Fruit fly (Drosophila melanogaster) whole organism, wandering third instar larva: ENCODE results near the gene mex1.

Experiments used
- Abd-B ChIP-seq: fragments of >200 bp; optimal IDR thresholded peaks from 2 replicates; lab custom pipeline; 2017; ENCODE audit warnings: missing biosample characterization, missing genetic modification characterization
- CG32264 ChIP-seq: fragments of 200-800 bp; sonication (Bioruptor generic); optimal IDR thresholded peaks from 2 replicates; lab custom pipeline; 2016; ENCODE audit warnings: missing biosample characterization, missing genetic modification characterization
- CG9705 ChIP-seq: fragments of 200-800 bp; sonication (Bioruptor generic); optimal IDR thresholded peaks from 2 replicates; lab custom pipeline; 2018; ENCODE audit warnings: missing biosample characterization, mild to moderate bottlenecking, missing genetic modification characterization
- CrebA ChIP-seq: fragments of 200-800 bp; sonication (Bioruptor generic); optimal IDR thresholded peaks from 2 replicates; lab custom pipeline; 2016; ENCODE audit warnings: missing biosample characterization, mild to moderate bottlenecking, missing genetic modification characterization, borderline replicate concordance
- Dfd ChIP-seq: fragments of >200 bp; optimal IDR thresholded peaks from 2 replicates; lab custom pipeline; 2017; ENCODE audit warnings: missing biosample characterization, missing genetic modification characterization
- Dif ChIP-seq: fragments of 200-275, 200-300 bp; sonication (Bioruptor generic); optimal IDR thresholded peaks from 2 replicates; lab custom pipeline; 2018; ENCODE audit warnings: missing biosample characterization, missing genetic modification characterization; ENCODE audit not compliant: partially characterized antibody
- GATAd ChIP-seq: sonication (Bioruptor generic); optimal IDR thresholded peaks from 2 replicates; lab custom pipeline; 2016; ENCODE audit warnings: missing biosample characterization, missing genetic modification characterization
- HLH106 ChIP-seq: fragments of 200-800 bp; optimal IDR thresholded peaks from 3 replicates; lab custom pipeline; 2019; ENCODE audit warnings: missing biosample characterization, mild to moderate bottlenecking, missing genetic modification characterization, moderate library complexity
- Hnf4 ChIP-seq: fragments of 200-800 bp; sonication (Bioruptor generic); optimal IDR thresholded peaks from 2 replicates; lab custom pipeline; 2016; ENCODE audit warnings: missing biosample characterization, mild to moderate bottlenecking, missing genetic modification characterization
- Hr78 ChIP-seq: fragments of >200 bp; optimal IDR thresholded peaks from 2 replicates; lab custom pipeline; 2017; ENCODE audit warnings: missing biosample characterization, missing genetic modification characterization
- Hr83 ChIP-seq: fragments of 200-300 bp; sonication (Bioruptor generic); optimal IDR thresholded peaks from 2 replicates; lab custom pipeline; 2016; ENCODE audit warnings: missing biosample characterization, mild to moderate bottlenecking, missing genetic modification characterization, moderate library complexity; ENCODE audit not compliant: poor library complexity, severe bottlenecking
- Jra ChIP-seq: sonication (Bioruptor generic); optimal IDR thresholded peaks from 2 replicates; lab custom pipeline; 2016; ENCODE audit warnings: missing biosample characterization, missing genetic modification characterization
- Mio ChIP-seq: sonication (Bioruptor generic); optimal IDR thresholded peaks from 2 replicates; lab custom pipeline; 2016; ENCODE audit warnings: missing biosample characterization, missing genetic modification characterization
- Myc ChIP-seq: fragments of >200 bp; optimal IDR thresholded peaks from 2 replicates; lab custom pipeline; 2017
- N ChIP-seq: fragments of >200 bp; optimal IDR thresholded peaks from 2 replicates; lab custom pipeline; 2018; ENCODE audit warnings: missing biosample characterization, missing external identifiers, missing genetic modification characterization
- OdsH ChIP-seq: fragments of 200-800 bp; sonication (Bioruptor generic); optimal IDR thresholded peaks from 2 replicates; lab custom pipeline; 2016; ENCODE audit warnings: missing biosample characterization, mild to moderate bottlenecking, missing genetic modification characterization
- Rel ChIP-seq, 2 experiments: fragments of 200-800 bp; sonication (Bioruptor generic) in 1 of 2; optimal IDR thresholded peaks; 2 replicates in 1 of 2; 3 replicates in 1 of 2; lab custom pipeline; 2016 to 2019; ENCODE audit warnings: mild to moderate bottlenecking in 2 of 2, missing biosample characterization in 2 of 2, missing genetic modification characterization in 2 of 2, moderate library complexity in 1 of 2
- Sp1 ChIP-seq: fragments of 200-800 bp; sonication (Bioruptor generic); optimal IDR thresholded peaks from 3 replicates; lab custom pipeline; 2019; ENCODE audit warnings: missing biosample characterization, mild to moderate bottlenecking, missing genetic modification characterization, moderate library complexity
- Vsx2 ChIP-seq: fragments of 200-300, 225-300 bp; sonication (Bioruptor generic); optimal IDR thresholded peaks from 2 replicates; lab custom pipeline; 2018; ENCODE audit warnings: missing biosample characterization, missing genetic modification characterization; ENCODE audit not compliant: partially characterized antibody
- br ChIP-seq: fragments of 200-800 bp; sonication (Bioruptor generic); optimal IDR thresholded peaks from 2 replicates; lab custom pipeline; 2016; ENCODE audit warnings: missing biosample characterization, missing genetic modification characterization
- brk ChIP-seq: fragments of 200-800 bp; sonication (Bioruptor generic); optimal IDR thresholded peaks from 2 replicates; lab custom pipeline; 2016; ENCODE audit warnings: missing biosample characterization, mild to moderate bottlenecking, missing genetic modification characterization
- dl ChIP-seq, 2 experiments: fragments of 175-275, 200-275 bp in 1 of 2; fragments of 200-275 bp in 1 of 2; sonication (Bioruptor generic); optimal IDR thresholded peaks; lab custom pipeline; 2018; ENCODE audit warnings: mild to moderate bottlenecking in 2 of 2, missing biosample characterization in 2 of 2, missing genetic modification characterization in 2 of 2, moderate library complexity in 2 of 2; ENCODE audit not compliant: partially characterized antibody in 2 of 2, insufficient read depth in 1 of 2
- dmrt93B ChIP-seq: fragments of 200-800 bp; sonication (Bioruptor generic); optimal IDR thresholded peaks from 2 replicates; lab custom pipeline; 2018; ENCODE audit warnings: missing biosample characterization, mild to moderate bottlenecking, missing genetic modification characterization
- dsf ChIP-seq: sonication (Bioruptor generic); optimal IDR thresholded peaks from 2 replicates; lab custom pipeline; 2016; ENCODE audit warnings: missing biosample characterization, missing genetic modification characterization, borderline replicate concordance
- ey ChIP-seq: fragments of 200-800 bp; sonication (Bioruptor generic); optimal IDR thresholded peaks from 2 replicates; lab custom pipeline; 2016; ENCODE audit warnings: missing biosample characterization, missing genetic modification characterization
- foxo ChIP-seq, 2 experiments: fragments of 200-800 bp; sonication (Bioruptor generic); optimal IDR thresholded peaks; 2 replicates in 1 of 2; 3 replicates in 1 of 2; lab custom pipeline; 2016 to 2017; ENCODE audit warnings: missing biosample characterization in 2 of 2, missing genetic modification characterization in 2 of 2
- fru ChIP-seq: fragments of 200-800 bp; sonication (Bioruptor generic); optimal IDR thresholded peaks from 3 replicates; lab custom pipeline; 2016; ENCODE audit warnings: missing biosample characterization, mild to moderate bottlenecking, missing genetic modification characterization
- h ChIP-seq: fragments of 200-800 bp; sonication (Bioruptor generic); optimal IDR thresholded peaks from 3 replicates; lab custom pipeline; 2016; ENCODE audit warnings: missing biosample characterization, mild to moderate bottlenecking, missing genetic modification characterization
- jim ChIP-seq: fragments of 175-275, 200-325 bp; sonication (Bioruptor generic); optimal IDR thresholded peaks from 2 replicates; lab custom pipeline; 2016; ENCODE audit warnings: missing biosample characterization, mild to moderate bottlenecking, missing genetic modification characterization
- lola ChIP-seq: fragments of >200 bp; optimal IDR thresholded peaks from 2 replicates; lab custom pipeline; 2017; ENCODE audit warnings: missing biosample characterization, missing genetic modification characterization
- pan ChIP-seq: fragments of >200 bp; optimal IDR thresholded peaks from 2 replicates; lab custom pipeline; 2017
- psq ChIP-seq: fragments of 200-800 bp; sonication (Bioruptor generic); optimal IDR thresholded peaks from 3 replicates; lab custom pipeline; 2017; ENCODE audit warnings: missing biosample characterization, mild to moderate bottlenecking, missing genetic modification characterization, moderate library complexity
- rgr ChIP-seq: fragments of 200-800 bp; sonication (Bioruptor generic); optimal IDR thresholded peaks from 3 replicates; lab custom pipeline; 2016; ENCODE audit warnings: missing biosample characterization, mild to moderate bottlenecking, missing genetic modification characterization
- sage ChIP-seq: fragments of 200-800 bp; sonication (Bioruptor generic); optimal IDR thresholded peaks from 2 replicates; lab custom pipeline; 2016; ENCODE audit warnings: missing biosample characterization, mild to moderate bottlenecking, missing genetic modification characterization
- sv ChIP-seq: fragments of 200-800 bp; sonication (Bioruptor generic); optimal IDR thresholded peaks from 3 replicates; lab custom pipeline; 2016; ENCODE audit warnings: missing biosample characterization, missing genetic modification characterization
- tai ChIP-seq: sonication (Bioruptor generic); optimal IDR thresholded peaks from 2 replicates; lab custom pipeline; 2016; ENCODE audit warnings: missing biosample characterization, missing genetic modification characterization
- usp ChIP-seq: fragments of >200 bp; optimal IDR thresholded peaks from 2 replicates; lab custom pipeline; 2017; ENCODE audit warnings: missing biosample characterization, missing genetic modification characterization
- woc ChIP-seq: sonication (Bioruptor generic); optimal IDR thresholded peaks from 2 replicates; lab custom pipeline; 2016; ENCODE audit warnings: missing biosample characterization, mild to moderate bottlenecking, missing genetic modification characterization

mex1 gene

dm6 chr3L:15565829-15566433 lies 46.5 kb upstream of the mex1 start, which contains the start of gene dop (continued):
- TF ChIP-seq lola (no peak), tai (GFP tag; lab: Kevin White, UChicago) (no peak), rgr (GFP tag; lab: Kevin White, UChicago) (peak; percentile 21)

dm6 chr3L:15563851-15564106 lies 44.4 kb upstream of the mex1 start:
- TF ChIP-seq br (GFP tag; lab: Kevin White, UChicago) (no peak), Hr78 (GFP tag; lab: Kevin White, UChicago) (no peak), rgr (GFP tag; lab: Kevin White, UChicago) (no peak)

dm6 chr3L:15563058-15563850 lies 43.9 kb upstream of the mex1 start, which contains the start of the genes CG7739 and SCCRO:
Gene CG7739, minus strand, starts transcription at chr3L:15563065.
Gene SCCRO, plus strand, starts transcription at chr3L:15563427.
- peak; percentile 65 for TF ChIP-seq rgr (GFP tag; lab: Kevin White, UChicago)
- no peak for TF ChIP-seq N (GFP tag; lab: Kevin White, UChicago)
- TF ChIP-seq Dif (GFP tag; lab: Kevin White, UChicago), result no peak
- no peak for TF ChIP-seq dl (GFP tag; optimal IDR thresholded peaks at IDR 0.05; lab: Kevin White, UChicago; ENCODE audit: insufficient read depth in 1 of 2, partially characterized antibody in 2 of 2)
- no peak for TF ChIP-seq CrebA
- no peak for TF ChIP-seq brk (GFP tag; lab: Kevin White, UChicago)
- peak; percentile 11 for TF ChIP-seq CG9705 (GFP tag; lab: Kevin White, UChicago)
- no peak for TF ChIP-seq Myc (lab: Kevin White, UChicago)
- no peak for TF ChIP-seq Mio (GFP tag; lab: Kevin White, UChicago)
- TF ChIP-seq Abd-B, result no peak
- peak; percentile 26 for TF ChIP-seq h (GFP tag; lab: Kevin White, UChicago)
- peak in 1 of 2 experiments; percentile 62 for TF ChIP-seq foxo (GFP tag; optimal IDR thresholded peaks at IDR 0.05; lab: Kevin White, UChicago)
- TF ChIP-seq usp (GFP tag; lab: Kevin White, UChicago), result no peak
- no peak for TF ChIP-seq GATAd (GFP tag; lab: Kevin White, UChicago)
- TF ChIP-seq pan, result no peak
- TF ChIP-seq tai (GFP tag; lab: Kevin White, UChicago), result no peak
- TF ChIP-seq dmrt93B (GFP tag; lab: Kevin White, UChicago), result no peak
- TF ChIP-seq Hr78 (GFP tag; lab: Kevin White, UChicago), result no peak
- no peak for TF ChIP-seq Dfd (GFP tag; lab: Kevin White, UChicago)
- peak; percentile 30 for TF ChIP-seq br (GFP tag; lab: Kevin White, UChicago)
- TF ChIP-seq dsf (GFP tag; lab: Kevin White, UChicago), result peak; percentile 11
- TF ChIP-seq lola, result no peak
- TF ChIP-seq fru (GFP tag; lab: Kevin White, UChicago), result peak; percentile 3
- no peak for TF ChIP-seq woc
- TF ChIP-seq OdsH, result peak; percentile 22
- TF ChIP-seq psq (GFP tag; lab: Kevin White, UChicago), result peak; percentile 38
- TF ChIP-seq CG32264 (GFP tag; lab: Kevin White, UChicago), result no peak
- no peak for TF ChIP-seq sv (GFP tag; lab: Kevin White, UChicago)
- peak; percentile 41 for TF ChIP-seq Sp1 (GFP tag; lab: Kevin White, UChicago)
- TF ChIP-seq jim (GFP tag; lab: Kevin White, UChicago), result peak; percentile 45
- TF ChIP-seq Rel (GFP tag; optimal IDR thresholded peaks at IDR 0.05; lab: Kevin White, UChicago), result no peak
- peak; percentile 22 for TF ChIP-seq Rel (tag; optimal IDR thresholded peaks at IDR 0.05; lab: Kevin White, UChicago)
- peak; percentile 69 for TF ChIP-seq Hnf4 (GFP tag; lab: Kevin White, UChicago)
- no peak for TF ChIP-seq ey (GFP tag; lab: Kevin White, UChicago)
- TF ChIP-seq Vsx2 (GFP tag; lab: Kevin White, UChicago), result no peak
- TF ChIP-seq HLH106, result peak; percentile 70
- TF ChIP-seq sage (GFP tag; lab: Kevin White, UChicago), result no peak
- TF ChIP-seq Hr83 (GFP tag; lab: Kevin White, UChicago), result peak; percentile 90
- no peak for TF ChIP-seq Jra (GFP tag; lab: Kevin White, UChicago)
